Worm (Caenorhabditis elegans) whole organism, L1 larva: ENCODE results near the gene F39G3.5.

Source experiments
- F16B12.6 ChIP-seq: fragments of 150-350 bp; optimal IDR thresholded peaks from 2 replicates; lab custom pipeline; 2014; ENCODE audit warnings: missing biosample characterization, missing genetic modification characterization
- aha-1 ChIP-seq: fragments of 150-350 bp; optimal IDR thresholded peaks from 2 replicates; lab custom pipeline; 2014; ENCODE audit warnings: missing biosample characterization, missing genetic modification characterization
- aly-2 ChIP-seq: fragments of 150-350 bp; optimal IDR thresholded peaks from 2 replicates; lab custom pipeline; 2014; ENCODE audit warnings: missing biosample characterization, missing genetic modification characterization
- blmp-1 ChIP-seq: fragments of 150-350 bp; optimal IDR thresholded peaks from 2 replicates; lab custom pipeline; 2014; ENCODE audit warnings: missing biosample characterization, missing genetic modification characterization
- dpl-1 ChIP-seq, 3 experiments: fragments of 150-350 bp in 2 of 3; sonication (generic microtip) in 1 of 3; optimal IDR thresholded peaks; 2 replicates each; lab custom pipeline; 2014 to 2017; ENCODE audit warnings: missing biosample characterization in 3 of 3, missing genetic modification characterization in 3 of 3, missing genetic modification reagents in 3 of 3
- efl-1 ChIP-seq, 4 experiments: fragments of 150-350 bp; optimal IDR thresholded peaks in 3 of 4; peaks in 1 of 4; 1 replicate in 1 of 4; 2 replicates in 3 of 4; lab custom pipeline; 2014; ENCODE audit warnings: missing biosample characterization in 2 of 4, missing genetic modification characterization in 2 of 4, missing genetic modification reagents in 2 of 4
- elt-2 ChIP-seq: sonication (generic microtip); optimal IDR thresholded peaks from 2 replicates; lab custom pipeline; 2016; ENCODE audit warnings: missing genetic modification characterization, mild to moderate bottlenecking, inconsistent platforms, missing compliant biosample characterization, missing genetic modification reagents
- ets-5 ChIP-seq: fragments of 200-800 bp; sonication (Bioruptor generic); IDR thresholded peaks from 2 replicates; pipeline ENCODE4 v1.3.6; 2022; ENCODE audit warnings: missing genetic modification characterization, missing compliant biosample characterization
- fkh-10 ChIP-seq: sonication (generic microtip); optimal IDR thresholded peaks from 2 replicates; lab custom pipeline; 2017; ENCODE audit warnings: missing biosample characterization, missing genetic modification reagents, missing genetic modification characterization
- fos-1 ChIP-seq: fragments of 150-350 bp; optimal IDR thresholded peaks from 2 replicates; lab custom pipeline; 2014; ENCODE audit warnings: missing biosample characterization, missing genetic modification characterization
- irx-1 ChIP-seq: sonication (generic microtip); optimal IDR thresholded peaks from 2 replicates; lab custom pipeline; 2016; ENCODE audit warnings: missing genetic modification characterization, missing compliant biosample characterization
- lir-3 ChIP-seq: sonication (generic microtip); optimal IDR thresholded peaks from 2 replicates; lab custom pipeline; 2016; ENCODE audit warnings: mild to moderate bottlenecking, missing genetic modification characterization, moderate library complexity, missing compliant biosample characterization; ENCODE audit not compliant: poor library complexity
- mab-9 ChIP-seq: fragments of 200-800 bp; sonication (Bioruptor generic); IDR thresholded peaks from 2 replicates; pipeline ENCODE4 v1.3.6; 2022; ENCODE audit warnings: missing genetic modification reagents, missing genetic modification characterization, missing compliant biosample characterization
- nhr-11 ChIP-seq: fragments of 150-350 bp; optimal IDR thresholded peaks from 2 replicates; lab custom pipeline; 2014; ENCODE audit warnings: missing biosample characterization, missing genetic modification characterization
- nhr-12 ChIP-seq: sonication (generic microtip); optimal IDR thresholded peaks from 2 replicates; lab custom pipeline; 2017; ENCODE audit warnings: missing biosample characterization, missing genetic modification characterization
- nhr-237 ChIP-seq: fragments of 150-350 bp; optimal IDR thresholded peaks from 2 replicates; lab custom pipeline; 2014; ENCODE audit warnings: missing biosample characterization, missing genetic modification characterization
- nhr-76 ChIP-seq: sonication (generic microtip); optimal IDR thresholded peaks from 2 replicates; lab custom pipeline; 2017; ENCODE audit warnings: missing biosample characterization, missing genetic modification characterization
- nhr-77 ChIP-seq: fragments of 150-350 bp; optimal IDR thresholded peaks from 2 replicates; lab custom pipeline; 2014; ENCODE audit warnings: missing biosample characterization, missing genetic modification characterization
- nhr-84 ChIP-seq: sonication (generic microtip); optimal IDR thresholded peaks from 2 replicates; lab custom pipeline; 2017; ENCODE audit warnings: missing biosample characterization, missing genetic modification characterization
- nhr-90 ChIP-seq: sonication (generic microtip); optimal IDR thresholded peaks from 2 replicates; lab custom pipeline; 2016; ENCODE audit warnings: mild to moderate bottlenecking, missing genetic modification characterization, missing compliant biosample characterization; ENCODE audit not compliant: poor library complexity
- pag-3 ChIP-seq: sonication (generic microtip); optimal IDR thresholded peaks from 2 replicates; lab custom pipeline; 2017; ENCODE audit warnings: missing genetic modification characterization, mild to moderate bottlenecking, missing compliant biosample characterization, antibody characterized with exemption, borderline replicate concordance; ENCODE audit not compliant: insufficient read depth
- snpc-4 ChIP-seq: fragments of 150-350 bp; optimal IDR thresholded peaks from 2 replicates; lab custom pipeline; 2014; ENCODE audit warnings: missing biosample characterization, missing genetic modification characterization
- snu-23 ChIP-seq: sonication (generic microtip); optimal IDR thresholded peaks from 2 replicates; lab custom pipeline; 2016; ENCODE audit warnings: missing genetic modification characterization, missing compliant biosample characterization
- sptf-1 ChIP-seq: fragments of 150-350 bp; optimal IDR thresholded peaks from 2 replicates; lab custom pipeline; 2014; ENCODE audit warnings: missing biosample characterization, missing genetic modification characterization
- swsn-7 ChIP-seq: sonication (generic microtip); optimal IDR thresholded peaks from 2 replicates; lab custom pipeline; 2016; ENCODE audit warnings: missing genetic modification characterization, missing compliant biosample characterization
- tbx-2 ChIP-seq: sonication (generic microtip); optimal IDR thresholded peaks from 2 replicates; lab custom pipeline; 2016; ENCODE audit warnings: missing genetic modification characterization, missing compliant biosample characterization
- tlp-1 ChIP-seq: fragments of 150-350 bp; optimal IDR thresholded peaks from 2 replicates; lab custom pipeline; 2014; ENCODE audit warnings: missing biosample characterization, missing genetic modification characterization
- unc-130 ChIP-seq: fragments of 150-350 bp; optimal IDR thresholded peaks from 2 replicates; lab custom pipeline; 2017; ENCODE audit warnings: missing biosample characterization, missing genetic modification characterization, inconsistent platforms
- unc-30 ChIP-seq: sonication (generic microtip); optimal IDR thresholded peaks from 2 replicates; lab custom pipeline; 2017; ENCODE audit warnings: missing biosample characterization, missing genetic modification characterization
- unc-62 ChIP-seq: fragments of 150-350 bp; optimal IDR thresholded peaks from 2 replicates; lab custom pipeline; 2014; ENCODE audit warnings: missing biosample characterization, missing genetic modification reagents, missing genetic modification characterization
- unc-86 ChIP-seq: sonication (generic microtip); optimal IDR thresholded peaks from 2 replicates; lab custom pipeline; 2016; ENCODE audit warnings: missing genetic modification characterization, missing compliant biosample characterization
- vab-15 ChIP-seq: sonication (generic microtip); optimal IDR thresholded peaks from 2 replicates; lab custom pipeline; 2017; ENCODE audit warnings: missing genotype, mild to moderate bottlenecking, missing genetic modification characterization, missing compliant biosample characterization

Gene F39G3.5

ce11 chrV:4750294-4750693, 27.9 kb downstream of the F39G3.5 start, which contains the start of gene C18G1.6:
TSS of gene C18G1.6 (plus strand) at chrV:4750594.
- TF ChIP-seq unc-30 (tag; lab: Kevin White, UChicago), result no peak
- TF ChIP-seq lir-3 (tag; lab: Kevin White, UChicago), result no peak
- TF ChIP-seq nhr-12 (tag; lab: Kevin White, UChicago), result no peak
- no peak for TF ChIP-seq aha-1 (tag; lab: Kevin White, UChicago)
- TF ChIP-seq aly-2, result no peak
- no peak for TF ChIP-seq efl-1 (optimal IDR thresholded peaks at IDR 0.05; lab: Kevin White, UChicago)
- no peak for TF ChIP-seq efl-1 (GFP tag; optimal IDR thresholded peaks at IDR 0.05 in 1 of 2; lab: Kevin White, UChicago)
- no peak for TF ChIP-seq fos-1 (tag; lab: Kevin White, UChicago)
- TF ChIP-seq nhr-77 (tag; lab: Kevin White, UChicago), result no peak
- no peak for TF ChIP-seq tbx-2 (tag; lab: Kevin White, UChicago)
- no peak for TF ChIP-seq vab-15 (tag; lab: Kevin White, UChicago)

ce11 chrV:4754123-4754522, 31.7 kb downstream of the F39G3.5 start, which contains the start of gene hil-4:
TSS of gene hil-4 (plus strand) at chrV:4754313.
- TF ChIP-seq vab-15 (tag; lab: Kevin White, UChicago) (no peak), mab-9 (no peak), F16B12.6 (no peak), nhr-84 (tag; lab: Kevin White, UChicago) (no peak), ets-5 (no peak), nhr-11 (tag; lab: Kevin White, UChicago) (no peak), unc-62 (GFP tag; lab: Kevin White, UChicago) (no peak), dpl-1 (GFP tag; optimal IDR thresholded peaks at IDR 0.05; lab: Kevin White, UChicago) (peak in 1 of 3 experiments; percentile 18), efl-1 (optimal IDR thresholded peaks at IDR 0.05; lab: Kevin White, UChicago) (peak in 1 of 2 experiments; percentile 21), efl-1 (GFP tag; optimal IDR thresholded peaks at IDR 0.05 in 1 of 2; lab: Kevin White, UChicago) (no peak), tlp-1 (tag; lab: Kevin White, UChicago) (no peak), nhr-237 (no peak), elt-2 (tag; lab: Kevin White, UChicago) (no peak), swsn-7 (tag; lab: Kevin White, UChicago) (no peak), snpc-4 (tag; lab: Kevin White, UChicago) (no peak), fkh-10 (GFP tag; lab: Kevin White, UChicago) (no peak), irx-1 (tag; lab: Kevin White, UChicago) (no peak)
- TF ChIP-seq, all 84 proteins: peak for 2

- TF ChIP-seq fos-1 (tag; lab: Kevin White, UChicago), result no peak
- no peak for TF ChIP-seq nhr-90 (tag; lab: Kevin White, UChicago)
- TF ChIP-seq tlp-1 (tag; lab: Kevin White, UChicago), result no peak
- TF ChIP-seq unc-86 (tag; lab: Kevin White, UChicago), result no peak
- no peak for TF ChIP-seq pag-3 (tag; lab: Kevin White, UChicago)
- no peak for TF ChIP-seq nhr-12 (tag; lab: Kevin White, UChicago)
- TF ChIP-seq nhr-76 (tag; lab: Kevin White, UChicago), result no peak
- no peak for TF ChIP-seq sptf-1 (tag; lab: Kevin White, UChicago)
- no peak for TF ChIP-seq blmp-1 (tag; lab: Kevin White, UChicago)
- TF ChIP-seq snu-23 (GFP tag; lab: Kevin White, UChicago), result no peak
- TF ChIP-seq nhr-11 (tag; lab: Kevin White, UChicago), result no peak
- TF ChIP-seq lir-3 (tag; lab: Kevin White, UChicago), result no peak
- TF ChIP-seq unc-130, result no peak
- TF ChIP-seq, all 84 proteins: peak for 0
Measured at ce11 chrV:4754684-4755211, 32.3 kb downstream of the F39G3.5 start.

- TF ChIP-seq efl-1 (optimal IDR thresholded peaks at IDR 0.05; lab: Kevin White, UChicago), result peak in 1 of 2 experiments; percentile 14
- TF ChIP-seq efl-1 (GFP tag; optimal IDR thresholded peaks at IDR 0.05 in 1 of 2; lab: Kevin White, UChicago), result no peak
- no peak for TF ChIP-seq lir-3 (tag; lab: Kevin White, UChicago)
Measured at ce11 chrV:4755308-4756029, 33.1 kb downstream of the F39G3.5 start, which contains the start of gene pgl-3. TSS of gene pgl-3 (plus strand) at chrV:4755979.
